Comparison of ENCODE assay signal across 6 fruit fly cellular contexts in genomic region chr3R:4996529-4996975, dm6.
A peak's percentile ranks its signal among the peaks of the same experiment; 100 is the strongest.
TF ChIP-seq lines count a peak whose summit lies in the region.

No protein-coding gene starts in this region.

- TF ChIP-seq CTCF in whole organism, embryonic (GFP tag; optimal IDR thresholded peaks at IDR 0.05; lab: Kevin White, UChicago) = no peak

TF ChIP-seq in whole organism, 6 proteins besides CTCF, POLR2A, EP300 and RAD21:
- TF ChIP-seq psq (optimal IDR thresholded peaks at IDR 0.05; lab: Kevin White, UChicago) = no peak
- TF ChIP-seq EcR (GFP tag; optimal IDR thresholded peaks at IDR 0.05; lab: Kevin White, UChicago) = peak; percentile 78 to 81

TF ChIP-seq in whole organism, adult, 20 proteins besides CTCF, POLR2A, EP300 and RAD21:
- peak; percentile 7 for TF ChIP-seq CG12768 (GFP tag; optimal IDR thresholded peaks at IDR 0.05; lab: Kevin White, UChicago)
- no peak for TF ChIP-seq ovo (GFP tag; optimal IDR thresholded peaks at IDR 0.05; lab: Kevin White, UChicago)

TF ChIP-seq in whole organism, embryonic, 481 proteins besides CTCF, POLR2A, EP300 and RAD21 (continues in another document):
- TF ChIP-seq chif (GFP tag; optimal IDR thresholded peaks at IDR 0.05; lab: Kevin White, UChicago) (no peak), H15 (GFP tag; IDR thresholded peaks at IDR 0.05; lab: Robert Waterston, UW) (0 out of 3 replicates have a peak, but pooled peaks have one; percentile 7), Mrtf (GFP tag; IDR thresholded peaks at IDR 0.05; lab: Robert Waterston, UW) (no peak), Sox102F (GFP tag; optimal IDR thresholded peaks at IDR 0.05; lab: Kevin White, UChicago) (peak; percentile 4), gsb (GFP tag; IDR thresholded peaks at IDR 0.05; lab: Robert Waterston, UW) (no peak), CG30431 (GFP tag; optimal IDR thresholded peaks at IDR 0.05; lab: Kevin White, UChicago) (no peak), CG15601 (tag; optimal IDR thresholded peaks at IDR 0.05; lab: Kevin White, UChicago) (no peak), CG14710 (tag; optimal IDR thresholded peaks at IDR 0.05; lab: Kevin White, UChicago) (no peak), bowl (GFP tag; IDR thresholded peaks at IDR 0.05; lab: Robert Waterston, UW) (no peak), Fer3 (tag; optimal IDR thresholded peaks at IDR 0.05; lab: Kevin White, UChicago) (no peak), CG13287 (GFP tag; IDR thresholded peaks at IDR 0.05; lab: Robert Waterston, UW; ENCODE audit: partially characterized antibody) (no peak), CG10959 (GFP tag; IDR thresholded peaks at IDR 0.05; lab: Robert Waterston, UW) (no peak), Nf-YC (tag; optimal IDR thresholded peaks at IDR 0.05; lab: Kevin White, UChicago) (no peak), CG15696 (tag; optimal IDR thresholded peaks at IDR 0.05; lab: Kevin White, UChicago) (peak; percentile 41), YL-1 (GFP tag; optimal IDR thresholded peaks at IDR 0.05; lab: Kevin White, UChicago) (no peak), dati (GFP tag; IDR thresholded peaks at IDR 0.05; lab: Robert Waterston, UW) (no peak), CG18011 (GFP tag; optimal IDR thresholded peaks at IDR 0.05; lab: Kevin White, UChicago) (no peak), tin (GFP tag; optimal IDR thresholded peaks at IDR 0.05; lab: Kevin White, UChicago) (no peak), Deaf1 (tag; optimal IDR thresholded peaks at IDR 0.05; lab: Kevin White, UChicago) (no peak), Mes4 (GFP tag; optimal IDR thresholded peaks at IDR 0.05; lab: Kevin White, UChicago) (no peak), crol (GFP tag; IDR thresholded peaks at IDR 0.05; lab: Robert Waterston, UW) (peak; percentile 97), CG14014 (GFP tag; IDR thresholded peaks at IDR 0.05; lab: Robert Waterston, UW) (no peak; the same call in 1 of the 2 replicates)

TF ChIP-seq in whole organism, prepupa, 60 proteins besides CTCF, POLR2A, EP300 and RAD21 (continues in another document):
- TF ChIP-seq Ets96B (tag; optimal IDR thresholded peaks at IDR 0.05; lab: Kevin White, UChicago) = no peak
- TF ChIP-seq CG1621 (tag; optimal IDR thresholded peaks at IDR 0.05; lab: Kevin White, UChicago) = no peak
- no peak for TF ChIP-seq CG8319 (GFP tag; optimal IDR thresholded peaks at IDR 0.05; lab: Kevin White, UChicago)
- no peak for TF ChIP-seq topi (GFP tag; optimal IDR thresholded peaks at IDR 0.05; lab: Kevin White, UChicago)
- TF ChIP-seq Hr4 (GFP tag; optimal IDR thresholded peaks at IDR 0.05; lab: Kevin White, UChicago) = no peak
- peak; percentile 59 for TF ChIP-seq Eip78C (GFP tag; lab: Kevin White, UChicago)
- no peak for TF ChIP-seq acj6 (GFP tag; optimal IDR thresholded peaks at IDR 0.05; lab: Kevin White, UChicago)
- TF ChIP-seq Eip75B (GFP tag; optimal IDR thresholded peaks at IDR 0.05; lab: Kevin White, UChicago) = no peak
- TF ChIP-seq fkh (GFP tag; optimal IDR thresholded peaks at IDR 0.05; lab: Kevin White, UChicago) = peak; percentile 96
- peak; percentile 97 for TF ChIP-seq svp (GFP tag; lab: Kevin White, UChicago)
- no peak for TF ChIP-seq CG4318 (GFP tag; optimal IDR thresholded peaks at IDR 0.05; lab: Kevin White, UChicago)
- no peak for TF ChIP-seq achi (GFP tag; optimal IDR thresholded peaks at IDR 0.05; lab: Kevin White, UChicago)
- TF ChIP-seq esn (GFP tag; optimal IDR thresholded peaks at IDR 0.05; lab: Kevin White, UChicago) = no peak
- no peak for TF ChIP-seq pdm3 (GFP tag; optimal IDR thresholded peaks at IDR 0.05; lab: Kevin White, UChicago)
- no peak for TF ChIP-seq CG34406 (GFP tag; optimal IDR thresholded peaks at IDR 0.05; lab: Kevin White, UChicago)
- TF ChIP-seq CG3032 (tag; optimal IDR thresholded peaks at IDR 0.05; lab: Kevin White, UChicago) = no peak
- no peak for TF ChIP-seq CG8119 (GFP tag; IDR thresholded peaks at IDR 0.05; lab: Robert Waterston, UW)
- no peak for TF ChIP-seq CG11902 (GFP tag; optimal IDR thresholded peaks at IDR 0.05; lab: Kevin White, UChicago)
- TF ChIP-seq CG6276 (GFP tag; optimal IDR thresholded peaks at IDR 0.05; lab: Kevin White, UChicago) = no peak
- no peak for TF ChIP-seq cyc (GFP tag; optimal IDR thresholded peaks at IDR 0.05; lab: Kevin White, UChicago)
- TF ChIP-seq fd59A (GFP tag; optimal IDR thresholded peaks at IDR 0.05; lab: Kevin White, UChicago) = no peak
- no peak for TF ChIP-seq CG8632 (GFP tag; optimal IDR thresholded peaks at IDR 0.05; lab: Kevin White, UChicago)
- TF ChIP-seq spab (GFP tag; optimal IDR thresholded peaks at IDR 0.05; lab: Kevin White, UChicago) = no peak
- no peak for TF ChIP-seq Hr39 (GFP tag; optimal IDR thresholded peaks at IDR 0.05; lab: Kevin White, UChicago)
- no peak for TF ChIP-seq Eip93F (GFP tag; optimal IDR thresholded peaks at IDR 0.05; lab: Kevin White, UChicago)

TF ChIP-seq in whole organism, pupa, 21 proteins besides CTCF, POLR2A, EP300 and RAD21:
- TF ChIP-seq CG13204 (GFP tag; optimal IDR thresholded peaks at IDR 0.05; lab: Kevin White, UChicago) (peak; percentile 5), EcR (GFP tag; optimal IDR thresholded peaks at IDR 0.05; lab: Kevin White, UChicago) (peak; percentile 89), CG32121 (GFP tag; IDR thresholded peaks at IDR 0.05; lab: Robert Waterston, UW) (no peak), fd96Ca (GFP tag; IDR thresholded peaks at IDR 0.05; lab: Robert Waterston, UW) (0 out of 3 replicates have a peak, but pooled peaks have one; percentile 7), CG17806 (tag; optimal IDR thresholded peaks at IDR 0.05; lab: Kevin White, UChicago) (no peak), CG12605 (GFP tag; IDR thresholded peaks at IDR 0.05; lab: Robert Waterston, UW) (no peak), rn (GFP tag; IDR thresholded peaks at IDR 0.05; lab: Robert Waterston, UW) (peak; percentile 37; the same call in 1 of the 2 replicates)

TF ChIP-seq in whole organism, wandering third instar larva, 38 proteins besides CTCF, POLR2A, EP300 and RAD21:
- peak; percentile 31 for TF ChIP-seq br (GFP tag; optimal IDR thresholded peaks at IDR 0.05; lab: Kevin White, UChicago)
- no peak for TF ChIP-seq Hr83 (GFP tag; optimal IDR thresholded peaks at IDR 0.05; lab: Kevin White, UChicago; ENCODE audit: poor library complexity, severe bottlenecking)
- TF ChIP-seq h (GFP tag; optimal IDR thresholded peaks at IDR 0.05; lab: Kevin White, UChicago) = peak; percentile 33
- no peak for TF ChIP-seq Rel (GFP tag; optimal IDR thresholded peaks at IDR 0.05; lab: Kevin White, UChicago)
- peak; percentile 16 for TF ChIP-seq Rel (tag; optimal IDR thresholded peaks at IDR 0.05; lab: Kevin White, UChicago)
- TF ChIP-seq tai (GFP tag; optimal IDR thresholded peaks at IDR 0.05; lab: Kevin White, UChicago) = peak; percentile 36
